Worm (Caenorhabditis elegans) whole organism, L4/young adult: ENCODE data around the gene fnta-1.

ENCODE experiments used
- W03F9.2 ChIP-seq: fragments of 150-350 bp; optimal IDR thresholded peaks from 2 replicates; lab custom pipeline; 2014; ENCODE audit warnings: missing biosample characterization, missing genetic modification characterization
- dao-5 ChIP-seq: sonication (generic microtip); optimal IDR thresholded peaks from 2 replicates; lab custom pipeline; 2016; ENCODE audit warnings: missing genotype, missing genetic modification characterization, moderate library complexity, missing compliant biosample characterization
- him-1 ChIP-seq: sonication (generic microtip); optimal IDR thresholded peaks from 2 replicates; lab custom pipeline; 2016; ENCODE audit warnings: missing genotype, missing genetic modification reagents, missing genetic modification characterization, missing compliant biosample characterization

The fnta-1 gene

ce11 chrIV:257095-257494, 17.0 kb upstream of the fnta-1 start, which contains the start of gene R02D3.8:
R02D3.8 (minus strand) TSS chrIV:257203.
- no peak for TF ChIP-seq dao-5 (tag; lab: Kevin White, UChicago)
- no peak for TF ChIP-seq him-1 (tag; lab: Kevin White, UChicago)
- TF ChIP-seq W03F9.2 (tag; lab: Kevin White, UChicago) = no peak

- TF ChIP-seq him-1 (tag; lab: Kevin White, UChicago) (no peak), W03F9.2 (tag; lab: Kevin White, UChicago) (peak; percentile 56)
Measured at ce11 chrIV:255379-255857, 15.3 kb upstream of the fnta-1 start, which contains the start of gene rcat-1. rcat-1 (minus strand) TSS chrIV:255429.

DNA sequence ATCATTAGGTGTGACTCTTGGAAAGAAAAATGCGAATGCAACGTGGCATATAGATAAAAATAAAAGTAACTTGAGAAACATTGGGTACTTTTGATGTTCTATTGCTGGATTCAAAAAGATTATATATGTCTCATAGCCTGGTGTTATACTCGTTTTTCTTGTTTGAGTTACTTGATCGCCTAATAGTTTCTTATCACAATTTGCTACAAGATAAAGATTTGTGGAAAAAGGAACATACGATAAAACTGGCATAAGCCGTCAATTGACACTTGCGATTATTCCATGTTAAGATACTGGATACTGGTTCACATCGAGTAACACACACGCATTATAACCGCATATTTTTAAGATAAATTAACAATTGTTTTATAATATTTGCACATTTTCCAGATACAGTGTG, 12.3 kb upstream of the fnta-1 start, which contains the start of gene grl-19:
Gene grl-19 (minus strand): TSS at position 101 of the 400 bp plus-strand sequence.
- TF ChIP-seq W03F9.2 (tag; lab: Kevin White, UChicago) = no peak
- TF ChIP-seq him-1 (tag; lab: Kevin White, UChicago) = no peak
- no peak for TF ChIP-seq dao-5 (tag; lab: Kevin White, UChicago)

DNA sequence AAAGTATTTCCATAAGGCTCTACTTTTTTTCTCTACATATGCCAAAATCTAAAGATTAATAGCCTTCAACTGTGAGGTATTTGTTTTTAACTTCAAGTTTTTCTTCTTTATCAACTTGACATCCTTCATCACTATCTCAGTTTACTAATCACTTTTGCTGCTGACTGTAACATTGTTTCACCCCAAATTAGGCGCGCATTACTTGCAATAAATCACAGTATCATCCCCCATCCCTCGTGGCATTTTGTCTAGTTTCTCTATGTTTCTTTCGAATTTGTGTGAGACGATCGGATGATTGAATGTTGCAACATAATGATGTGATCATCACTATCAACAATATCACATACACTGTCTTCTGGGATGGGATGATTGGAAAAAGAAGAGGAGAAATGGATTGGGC, 7.4 kb upstream of the fnta-1 start:
- TF ChIP-seq W03F9.2 (tag; lab: Kevin White, UChicago) (no peak), dao-5 (tag; lab: Kevin White, UChicago) (no peak), him-1 (tag; lab: Kevin White, UChicago) (no peak)

ce11 chrIV:244843-245242, 4.7 kb upstream of the fnta-1 start, which contains the start of gene aass-1:
aass-1 (plus strand) TSS chrIV:245143.
- TF ChIP-seq him-1 (tag; lab: Kevin White, UChicago) (no peak), dao-5 (tag; lab: Kevin White, UChicago) (no peak), W03F9.2 (tag; lab: Kevin White, UChicago) (no peak)

- TF ChIP-seq him-1 (tag; lab: Kevin White, UChicago) (no peak), W03F9.2 (tag; lab: Kevin White, UChicago) (no peak), dao-5 (tag; lab: Kevin White, UChicago) (no peak)
Measured at ce11 chrIV:244278-244677, 4.2 kb upstream of the fnta-1 start.

- TF ChIP-seq W03F9.2 (tag; lab: Kevin White, UChicago) (no peak), him-1 (tag; lab: Kevin White, UChicago) (no peak)
Measured at ce11 chrIV:237350-237749, 2.8 kb downstream of the fnta-1 start, which contains the start of gene ints-13. ints-13 (minus strand) TSS chrIV:237450.

DNA sequence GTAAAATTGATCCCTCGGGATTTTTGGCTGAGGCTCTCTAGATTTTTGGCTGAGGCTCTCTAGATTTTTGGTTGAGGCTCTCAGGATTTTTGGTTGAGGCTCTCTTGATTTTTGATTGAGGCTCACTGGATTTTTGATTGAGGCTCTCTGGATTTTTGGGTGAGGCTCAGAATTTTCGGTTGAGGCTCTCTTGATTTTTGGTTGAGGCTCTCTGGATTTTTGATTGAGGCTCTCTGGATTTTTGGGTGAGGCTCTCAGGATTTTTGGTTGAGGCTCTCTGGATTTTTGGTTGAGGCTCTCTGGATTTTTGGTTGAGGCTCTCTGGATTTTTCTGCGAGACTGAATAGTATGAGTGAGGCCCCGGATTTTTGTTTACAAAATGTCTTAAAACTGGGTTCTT, 4.0 kb downstream of the fnta-1 start:
- TF ChIP-seq W03F9.2 (tag; lab: Kevin White, UChicago) (no peak), him-1 (tag; lab: Kevin White, UChicago) (no peak), dao-5 (tag; lab: Kevin White, UChicago) (no peak)

DNA sequence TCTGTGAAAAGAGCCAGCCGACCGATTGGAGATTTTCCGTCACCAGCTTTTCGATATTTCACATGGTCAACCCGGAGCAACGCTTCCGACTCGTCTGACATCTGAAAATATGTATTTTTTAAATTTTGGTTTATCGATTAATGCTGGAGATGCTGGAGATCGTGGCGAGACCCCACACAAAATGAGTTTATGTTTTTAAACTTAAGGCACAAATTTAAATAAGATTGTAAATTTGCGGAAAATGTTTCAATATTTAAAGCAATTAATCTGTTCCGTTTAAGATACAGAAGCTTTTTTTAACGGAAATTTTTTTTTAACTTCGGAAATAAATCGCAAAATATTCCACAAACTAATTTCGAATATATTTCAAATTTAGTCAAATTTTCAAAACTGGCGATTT, 8.4 kb downstream of the fnta-1 start, which contains the start of gene gtf-2H1:
Gene gtf-2H1 (minus strand): TSS at position 101 of the 400 bp plus-strand sequence.
- TF ChIP-seq him-1 (tag; lab: Kevin White, UChicago) (no peak), dao-5 (tag; lab: Kevin White, UChicago) (no peak), W03F9.2 (tag; lab: Kevin White, UChicago) (no peak)

ce11 chrIV:218252-218651, 21.9 kb downstream of the fnta-1 start, which contains the start of gene prdx-6:
prdx-6 (plus strand) TSS chrIV:218552.
- TF ChIP-seq dao-5 (tag; lab: Kevin White, UChicago) (no peak), him-1 (tag; lab: Kevin White, UChicago) (no peak), W03F9.2 (tag; lab: Kevin White, UChicago) (no peak)

DNA sequence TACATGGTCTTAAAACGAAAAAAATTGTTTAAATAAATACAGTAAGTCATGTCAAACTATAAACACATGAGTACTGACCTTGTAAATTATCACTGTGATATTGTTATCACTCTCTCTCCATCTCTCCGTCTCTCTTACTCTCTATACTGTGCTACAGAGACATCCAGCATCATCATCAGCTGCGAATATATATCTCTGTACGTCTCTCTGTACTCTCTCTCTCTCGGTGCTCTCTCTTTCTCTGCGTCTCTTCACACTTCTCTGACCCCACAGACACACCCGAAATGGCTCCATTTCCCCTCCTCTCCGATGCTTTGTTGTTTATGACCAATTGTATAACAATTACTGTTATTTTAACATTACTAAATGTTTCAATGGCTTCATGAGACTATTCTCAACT, 29.5 kb downstream of the fnta-1 start:
- TF ChIP-seq dao-5 (tag; lab: Kevin White, UChicago) = no peak
- no peak for TF ChIP-seq W03F9.2 (tag; lab: Kevin White, UChicago)
- TF ChIP-seq him-1 (tag; lab: Kevin White, UChicago) = no peak

ce11 chrIV:207885-208284, 32.2 kb downstream of the fnta-1 start, which contains the start of gene Y38C1AA.1:
Y38C1AA.1 (plus strand) TSS chrIV:208185.
- TF ChIP-seq dao-5 (tag; lab: Kevin White, UChicago) (no peak), W03F9.2 (tag; lab: Kevin White, UChicago) (no peak), him-1 (tag; lab: Kevin White, UChicago) (no peak)

DNA sequence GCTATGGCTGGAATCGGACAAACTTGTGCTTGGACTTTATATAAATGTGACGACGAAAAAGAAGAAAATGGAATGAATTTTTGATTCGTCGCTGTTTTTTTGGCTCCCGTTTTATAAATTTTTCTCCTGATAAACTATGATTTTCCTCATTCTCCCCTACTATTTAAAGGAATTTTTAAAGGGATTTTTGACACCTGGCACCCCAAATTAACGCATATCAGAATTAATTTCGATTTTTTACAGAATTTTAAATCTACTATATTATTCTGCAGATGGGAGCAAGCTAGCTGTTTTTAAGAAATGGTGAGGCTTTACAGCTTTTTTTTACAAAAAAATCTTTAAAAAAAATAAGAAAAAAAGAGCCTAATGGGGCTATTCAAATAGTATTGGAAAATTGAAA, 35.1 kb downstream of the fnta-1 start, which contains the start of gene coa-1:
Gene coa-1 (plus strand): TSS at position 301 of the 400 bp plus-strand sequence.
- no peak for TF ChIP-seq dao-5 (tag; lab: Kevin White, UChicago)
- TF ChIP-seq him-1 (tag; lab: Kevin White, UChicago) = no peak
- no peak for TF ChIP-seq W03F9.2 (tag; lab: Kevin White, UChicago)
